Worm (Caenorhabditis elegans) whole organism, L4/young adult: ENCODE results near the gene ZC374.2.

Source experiments
- dao-5 ChIP-seq: sonication (generic microtip); optimal IDR thresholded peaks from 2 replicates; lab custom pipeline; 2016; ENCODE audit warnings: missing genotype, missing genetic modification characterization, moderate library complexity, missing compliant biosample characterization
- him-1 ChIP-seq: sonication (generic microtip); optimal IDR thresholded peaks from 2 replicates; lab custom pipeline; 2016; ENCODE audit warnings: missing genotype, missing genetic modification reagents, missing genetic modification characterization, missing compliant biosample characterization

- no peak for TF ChIP-seq him-1 (tag; lab: Kevin White, UChicago)
- TF ChIP-seq dao-5 (tag; lab: Kevin White, UChicago): no peak
Observed at ce11 chrX:10068468-10068867, 21.2 kb upstream of the ZC374.2 start.
